Fruit fly (Drosophila melanogaster) whole organism, embryonic: ENCODE results near the gene CG32298.

Experiments
- CG12299 ChIP-seq: fragments of 200-800 bp; sonication (Bioruptor generic); optimal IDR thresholded peaks from 2 replicates; lab custom pipeline; 2018; ENCODE audit warnings: missing biosample characterization, mild to moderate bottlenecking, missing genetic modification characterization
- CG18764 ChIP-seq: fragments of 200-800 bp; sonication (Bioruptor generic); optimal IDR thresholded peaks from 3 replicates; lab custom pipeline; 2016; ENCODE audit warnings: missing biosample characterization, missing genetic modification characterization
- CG2199 ChIP-seq: fragments of 200-800 bp; sonication (Bioruptor generic); IDR thresholded peaks from 3 replicates; pipeline ENCODE4 v1.3.6; 2022; ENCODE audit warnings: missing biosample characterization, missing genetic modification characterization
- CG2678 ChIP-seq: fragments of 200-800 bp; sonication (Bioruptor generic); optimal IDR thresholded peaks from 3 replicates; lab custom pipeline; 2019; ENCODE audit warnings: missing biosample characterization, mild to moderate bottlenecking, missing genetic modification characterization, moderate library complexity
- CG4617 ChIP-seq: fragments of 200-800 bp; sonication (Bioruptor generic); optimal IDR thresholded peaks from 3 replicates; lab custom pipeline; 2016; ENCODE audit warnings: missing biosample characterization, missing genetic modification characterization, borderline replicate concordance
- CG4730 ChIP-seq: fragments of 200-800 bp; sonication (Bioruptor generic); IDR thresholded peaks from 2 replicates; pipeline ENCODE4 v1.3.6; 2022; ENCODE audit warnings: missing biosample characterization, missing genetic modification characterization
- CG5180 ChIP-seq: fragments of 200-800 bp; sonication (Bioruptor generic); optimal IDR thresholded peaks from 3 replicates; lab custom pipeline; 2017; ENCODE audit warnings: missing biosample characterization, missing genetic modification characterization, mild to moderate bottlenecking, moderate library complexity, missing genetic modification reagents
- CG5953 ChIP-seq: fragments of 200-800 bp; sonication (Bioruptor generic); IDR thresholded peaks from 2 replicates; pipeline ENCODE4 v1.3.6; 2022; ENCODE audit warnings: missing biosample characterization, missing genetic modification characterization
- CG8765 ChIP-seq: fragments of 200-800 bp; sonication (Bioruptor generic); IDR thresholded peaks from 2 replicates; pipeline ENCODE4 v1.3.6; 2022; ENCODE audit warnings: missing biosample characterization, missing genetic modification characterization
- Dbx ChIP-seq: fragments of 200-800 bp; sonication (Bioruptor generic); IDR thresholded peaks from 3 replicates; pipeline ENCODE4 v1.3.6; 2022; ENCODE audit warnings: missing biosample characterization, missing genetic modification characterization
- Eip74EF ChIP-seq, 2 experiments: fragments of 200-800 bp in 1 of 2; fragments of >200 bp in 1 of 2; sonication (Bioruptor generic) in 1 of 2; optimal IDR thresholded peaks; 2 replicates each; lab custom pipeline; 2017 to 2019; ENCODE audit warnings: missing biosample characterization in 2 of 2, missing genetic modification characterization in 2 of 2, mild to moderate bottlenecking in 1 of 2, moderate library complexity in 1 of 2
- Hr78 ChIP-seq, 2 experiments: fragments of 200-800 bp in 1 of 2; fragments of >200 bp in 1 of 2; sonication (Bioruptor generic) in 1 of 2; optimal IDR thresholded peaks; 2 replicates each; lab custom pipeline; 2017 to 2019; ENCODE audit warnings: missing biosample characterization in 2 of 2, missing genetic modification characterization in 2 of 2, mild to moderate bottlenecking in 1 of 2, moderate library complexity in 1 of 2
- Med ChIP-seq: fragments of 200-800 bp; sonication (Bioruptor generic); peaks from one replicate; lab custom pipeline; 2016; ENCODE audit warnings: missing biosample characterization, missing genetic modification characterization, mild to moderate bottlenecking, inconsistent platforms, moderate library complexity
- Mrtf ChIP-seq: fragments of 200-800 bp; sonication (Bioruptor generic); IDR thresholded peaks from 3 replicates; pipeline ENCODE4 v1.3.6; 2022; ENCODE audit warnings: missing biosample characterization, missing genetic modification characterization
- NfI ChIP-seq: fragments of 200-800 bp; sonication (Bioruptor generic); optimal IDR thresholded peaks from 3 replicates; lab custom pipeline; 2018; ENCODE audit warnings: missing biosample characterization, mild to moderate bottlenecking, missing genetic modification characterization, moderate library complexity
- PHDP ChIP-seq: fragments of 200-800 bp; sonication (Bioruptor generic); optimal IDR thresholded peaks from 3 replicates; lab custom pipeline; 2018; ENCODE audit warnings: missing biosample characterization, mild to moderate bottlenecking, missing genetic modification characterization, moderate library complexity
- Pdp1 ChIP-seq, 2 experiments: fragments of 200-800 bp; sonication (Bioruptor generic); optimal IDR thresholded peaks; 3 replicates each; lab custom pipeline; 2016; ENCODE audit warnings: missing biosample characterization in 2 of 2, missing genetic modification characterization in 2 of 2, mild to moderate bottlenecking in 1 of 2, moderate library complexity in 1 of 2
- Sox102F ChIP-seq: fragments of 200-800 bp; sonication (Bioruptor generic); optimal IDR thresholded peaks from 2 replicates; lab custom pipeline; 2018; ENCODE audit warnings: missing biosample characterization, mild to moderate bottlenecking, missing genetic modification characterization, moderate library complexity
- Stat92E ChIP-seq, 3 experiments: fragments of >200 bp in 2 of 3; fragments of 200-800 bp in 1 of 3; sonication (Bioruptor generic) in 1 of 3; optimal IDR thresholded peaks; 2 replicates each; lab custom pipeline; 2017 to 2019; ENCODE audit warnings: missing biosample characterization in 3 of 3, missing genetic modification characterization in 3 of 3, mild to moderate bottlenecking in 1 of 3, moderate library complexity in 1 of 3
- Vsx1 ChIP-seq: fragments of 200-800 bp; sonication (Bioruptor generic); optimal IDR thresholded peaks from 2 replicates; lab custom pipeline; 2017; ENCODE audit warnings: missing biosample characterization, mild to moderate bottlenecking, missing genetic modification characterization, missing genetic modification reagents
- abd-A ChIP-seq: fragments of 200-800 bp; sonication (Bioruptor generic); optimal IDR thresholded peaks from 3 replicates; lab custom pipeline; 2019; ENCODE audit warnings: missing biosample characterization, mild to moderate bottlenecking, missing genetic modification characterization, moderate library complexity
- ase ChIP-seq: fragments of 200-800 bp; sonication (Bioruptor generic); IDR thresholded peaks from 3 replicates; pipeline ENCODE4 v1.3.6; 2022; ENCODE audit warnings: missing biosample characterization, missing genetic modification characterization
- ash1 ChIP-seq: fragments of 200-800 bp; sonication (Bioruptor generic); optimal IDR thresholded peaks from 2 replicates; lab custom pipeline; 2018; ENCODE audit warnings: missing biosample characterization, mild to moderate bottlenecking, missing genetic modification characterization
- cas ChIP-seq: fragments of 200-800 bp; sonication (Bioruptor generic); IDR thresholded peaks from 2 replicates; pipeline ENCODE4 v1.3.6; 2022; ENCODE audit warnings: missing biosample characterization, missing genetic modification characterization
- dpn ChIP-seq, 2 experiments: fragments of 200-800 bp; sonication (Bioruptor generic); optimal IDR thresholded peaks; 3 replicates each; lab custom pipeline; 2016; ENCODE audit warnings: missing biosample characterization in 2 of 2, missing genetic modification characterization in 2 of 2
- dysf ChIP-seq: fragments of 200-800 bp; sonication (Bioruptor generic); IDR thresholded peaks from 3 replicates; pipeline ENCODE4 v1.3.6; 2022; ENCODE audit warnings: missing biosample characterization, missing genetic modification characterization
- eve ChIP-seq, 2 experiments: fragments of >200 bp; optimal IDR thresholded peaks; 2 replicates each; lab custom pipeline; 2017; ENCODE audit warnings: missing biosample characterization in 2 of 2, missing genetic modification characterization in 2 of 2
- fd102C ChIP-seq: fragments of 200-800 bp; sonication (Bioruptor generic); optimal IDR thresholded peaks from 2 replicates; lab custom pipeline; 2018; ENCODE audit warnings: missing biosample characterization, mild to moderate bottlenecking, missing genetic modification characterization, moderate library complexity
- ftz-f1 ChIP-seq: fragments of 200-800 bp; sonication (Bioruptor generic); optimal IDR thresholded peaks from 2 replicates; lab custom pipeline; 2016; ENCODE audit warnings: missing biosample characterization, missing genetic modification characterization
- gcm ChIP-seq: fragments of 200-800 bp; sonication (Bioruptor generic); optimal IDR thresholded peaks from 2 replicates; lab custom pipeline; 2019; ENCODE audit warnings: missing biosample characterization, mild to moderate bottlenecking, missing genetic modification characterization, moderate library complexity
- gem ChIP-seq: fragments of 200-800 bp; sonication (Bioruptor generic); optimal IDR thresholded peaks from 2 replicates; lab custom pipeline; 2019; ENCODE audit warnings: missing biosample characterization, mild to moderate bottlenecking, missing genetic modification characterization, moderate library complexity
- gsb-n ChIP-seq: fragments of 200-800 bp; sonication (Bioruptor generic); optimal IDR thresholded peaks from 3 replicates; lab custom pipeline; 2018; ENCODE audit warnings: missing biosample characterization, mild to moderate bottlenecking, missing genetic modification characterization
- h ChIP-seq: fragments of >200 bp; optimal IDR thresholded peaks from 2 replicates; lab custom pipeline; 2017
- hkb ChIP-seq, 2 experiments: fragments of 200-800 bp in 1 of 2; fragments of >200 bp in 1 of 2; sonication (Bioruptor generic) in 1 of 2; IDR thresholded peaks in 1 of 2; optimal IDR thresholded peaks in 1 of 2; 2 replicates each; pipeline versions ENCODE4 v1.3.6 to Lab custom; 2017 to 2022; ENCODE audit warnings: missing biosample characterization in 1 of 2, missing genetic modification characterization in 1 of 2
- lmd ChIP-seq: fragments of 200-800 bp; sonication (Bioruptor generic); IDR thresholded peaks from 2 replicates; pipeline ENCODE4 v1.3.6; 2022; ENCODE audit warnings: missing biosample characterization, missing genetic modification characterization
- maf-S ChIP-seq: fragments of 200-800 bp; sonication (Bioruptor generic); optimal IDR thresholded peaks from 2 replicates; lab custom pipeline; 2016; ENCODE audit warnings: missing biosample characterization, missing genetic modification characterization
- mam ChIP-seq: fragments of 200-800 bp; sonication (Bioruptor generic); optimal IDR thresholded peaks from 3 replicates; lab custom pipeline; 2016; ENCODE audit warnings: missing biosample characterization, missing genetic modification characterization
- prd ChIP-seq, 3 experiments: fragments of >200 bp in 2 of 3; fragments of 200-800 bp in 1 of 3; sonication (Bioruptor generic) in 1 of 3; optimal IDR thresholded peaks in 2 of 3; IDR thresholded peaks in 1 of 3; 2 replicates in 2 of 3; 3 replicates in 1 of 3; pipeline versions ENCODE4 v1.3.6 to Lab custom; 2017 to 2022; ENCODE audit warnings: missing biosample characterization in 1 of 3, missing genetic modification characterization in 1 of 3
- sd ChIP-seq: fragments of 200-800 bp; sonication (Bioruptor generic); optimal IDR thresholded peaks from 3 replicates; lab custom pipeline; 2018; ENCODE audit warnings: missing biosample characterization, mild to moderate bottlenecking, missing genetic modification characterization, moderate library complexity
- sens ChIP-seq: fragments of 200-800 bp; sonication (Bioruptor generic); peaks from one replicate; lab custom pipeline; 2016; ENCODE audit warnings: missing biosample characterization, missing genetic modification characterization
- sqz ChIP-seq: fragments of 200-800 bp; sonication (Bioruptor generic); optimal IDR thresholded peaks from 3 replicates; lab custom pipeline; 2018; ENCODE audit warnings: missing biosample characterization, mild to moderate bottlenecking, missing genetic modification characterization
- trem ChIP-seq: fragments of 200-800 bp; optimal IDR thresholded peaks from 3 replicates; lab custom pipeline; 2019; ENCODE audit warnings: missing biosample characterization, mild to moderate bottlenecking, missing genetic modification characterization, moderate library complexity
- unc-4 ChIP-seq: fragments of 200-800 bp; sonication (Bioruptor generic); IDR thresholded peaks from 2 replicates; pipeline ENCODE4 v1.3.6; 2022; ENCODE audit warnings: missing biosample characterization, missing genetic modification characterization; ENCODE audit not compliant: partially characterized antibody
- usp ChIP-seq: fragments of >200 bp; optimal IDR thresholded peaks from 2 replicates; lab custom pipeline; 2017; ENCODE audit warnings: missing biosample characterization, missing genetic modification characterization

CG32298 gene

dm6 chr3L:2392745-2393435 lies 2.1 kb upstream of the CG32298 start (continued):
- TF ChIP-seq cas (GFP tag; lab: Robert Waterston, UW) = no peak

- peak; percentile 18 for TF ChIP-seq gcm (GFP tag; lab: Kevin White, UChicago)
- TF ChIP-seq sqz (GFP tag; lab: Kevin White, UChicago) = peak; percentile 18
- peak in 1 of 2 experiments; percentile 88 for TF ChIP-seq Hr78 (GFP tag; optimal IDR thresholded peaks at IDR 0.05; lab: Kevin White, UChicago)
- no peak for TF ChIP-seq CG8765 (GFP tag; lab: Robert Waterston, UW)
- peak; percentile 10 for TF ChIP-seq sd (tag; lab: Kevin White, UChicago)
- TF ChIP-seq sens = peak; percentile 59
- no peak for TF ChIP-seq maf-S (GFP tag; lab: Kevin White, UChicago)
- peak; percentile 7 for TF ChIP-seq gsb-n (tag; lab: Kevin White, UChicago)
- peak; percentile 50 for TF ChIP-seq Med
- TF ChIP-seq CG12299 (tag; lab: Kevin White, UChicago) = no peak
- peak; percentile 57 for TF ChIP-seq abd-A (tag; lab: Kevin White, UChicago)
- no peak for TF ChIP-seq prd (optimal IDR thresholded peaks at IDR 0.05; lab: Kevin White, UChicago)
- TF ChIP-seq prd (GFP tag; IDR thresholded peaks at IDR 0.05; lab: Robert Waterston, UW) = 0 out of 3 replicates have a peak, but pooled peaks have one; percentile 10
- TF ChIP-seq CG2199 = peak; percentile 72; the same call in 1 of the 3 replicates
- TF ChIP-seq Vsx1 = peak; percentile 31
- TF ChIP-seq Pdp1 (GFP tag; optimal IDR thresholded peaks at IDR 0.05; lab: Kevin White, UChicago) = peak in 1 of 2 experiments; percentile 5
- no peak for TF ChIP-seq ash1
- TF ChIP-seq dpn (GFP tag; optimal IDR thresholded peaks at IDR 0.05; lab: Kevin White, UChicago) = no peak
Measured at dm6 chr3L:2388683-2389315, 2.0 kb downstream of the CG32298 start, which contains the start of gene Mzt1. Gene Mzt1 (plus strand): TSS chr3L:2389265.

- no peak for TF ChIP-seq Stat92E (GFP tag; optimal IDR thresholded peaks at IDR 0.05; lab: Kevin White, UChicago)
- TF ChIP-seq dysf (GFP tag; lab: Robert Waterston, UW) = no peak
- TF ChIP-seq CG5953 (GFP tag; lab: Robert Waterston, UW) = no peak
- no peak for TF ChIP-seq h
- TF ChIP-seq hkb (optimal IDR thresholded peaks at IDR 0.05; lab: Kevin White, UChicago) = no peak
- TF ChIP-seq hkb (GFP tag; IDR thresholded peaks at IDR 0.05; lab: Robert Waterston, UW) = no peak
- peak in 1 of 2 experiments; percentile 75 for TF ChIP-seq eve (GFP tag; optimal IDR thresholded peaks at IDR 0.05; lab: Kevin White, UChicago)
- TF ChIP-seq ftz-f1 (GFP tag; lab: Kevin White, UChicago) = no peak
- TF ChIP-seq lmd (GFP tag; lab: Robert Waterston, UW) = no peak
- no peak for TF ChIP-seq CG4617 (GFP tag; lab: Kevin White, UChicago)
- TF ChIP-seq CG4730 (GFP tag; lab: Robert Waterston, UW) = no peak
- TF ChIP-seq gcm (GFP tag; lab: Kevin White, UChicago) = peak; percentile 30
- TF ChIP-seq gem = peak; percentile 2
- peak in 1 of 2 experiments; percentile 9 for TF ChIP-seq Eip74EF (GFP tag; optimal IDR thresholded peaks at IDR 0.05; lab: Kevin White, UChicago)
- TF ChIP-seq CG2678 (tag; lab: Kevin White, UChicago) = peak; percentile 13
- TF ChIP-seq CG18764 = no peak
- TF ChIP-seq ase = no peak
- TF ChIP-seq PHDP (tag; lab: Kevin White, UChicago) = peak; percentile 15
- peak; percentile 30 for TF ChIP-seq trem (tag; lab: Kevin White, UChicago)
- peak; percentile 99 for TF ChIP-seq CG5180 (GFP tag; lab: Kevin White, UChicago)
- TF ChIP-seq usp (GFP tag; lab: Kevin White, UChicago) = no peak
- TF ChIP-seq Sox102F (GFP tag; lab: Kevin White, UChicago) = no peak
- peak; percentile 36 for TF ChIP-seq sens
- no peak for TF ChIP-seq mam (GFP tag; lab: Kevin White, UChicago)
- no peak for TF ChIP-seq NfI (GFP tag; lab: Kevin White, UChicago)
- no peak for TF ChIP-seq Dbx (GFP tag; lab: Robert Waterston, UW)
- no peak for TF ChIP-seq unc-4 (GFP tag; lab: Robert Waterston, UW)
- TF ChIP-seq Mrtf (GFP tag; lab: Robert Waterston, UW) = no peak
- peak; percentile 5 for TF ChIP-seq Med
- no peak for TF ChIP-seq fd102C
Measured at dm6 chr3L:2387816-2388215, 3.0 kb downstream of the CG32298 start.
